Worm (Caenorhabditis elegans): ENCODE results near the gene F40F12.9.

Gene F40F12.9

DNA sequence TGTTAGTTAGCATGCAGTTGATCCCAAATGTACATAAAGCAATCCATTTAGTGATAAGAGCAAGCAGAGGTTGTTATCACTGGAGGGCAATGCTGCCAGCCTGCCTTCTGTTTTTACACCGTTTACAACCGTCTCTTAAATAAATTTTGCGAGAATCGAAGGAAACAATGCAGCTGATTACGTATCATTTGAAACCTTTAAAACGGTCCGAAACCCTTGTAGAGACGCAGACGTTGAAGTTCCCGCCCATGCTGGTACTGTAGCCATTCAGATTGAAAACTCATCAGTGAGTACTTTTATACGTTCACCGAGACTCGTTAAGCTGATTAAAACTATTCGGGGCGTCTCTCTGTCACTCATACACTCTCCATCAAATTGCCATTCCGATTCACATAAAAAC, 19.3 kb downstream of the F40F12.9 start:
- TF ChIP-seq dao-5 (tag; optimal IDR thresholded peaks at IDR 0.05), result no peak
- TF ChIP-seq W03F9.2 (tag; optimal IDR thresholded peaks at IDR 0.05), result no peak
- no peak for TF ChIP-seq him-1 (tag; optimal IDR thresholded peaks at IDR 0.05)

DNA sequence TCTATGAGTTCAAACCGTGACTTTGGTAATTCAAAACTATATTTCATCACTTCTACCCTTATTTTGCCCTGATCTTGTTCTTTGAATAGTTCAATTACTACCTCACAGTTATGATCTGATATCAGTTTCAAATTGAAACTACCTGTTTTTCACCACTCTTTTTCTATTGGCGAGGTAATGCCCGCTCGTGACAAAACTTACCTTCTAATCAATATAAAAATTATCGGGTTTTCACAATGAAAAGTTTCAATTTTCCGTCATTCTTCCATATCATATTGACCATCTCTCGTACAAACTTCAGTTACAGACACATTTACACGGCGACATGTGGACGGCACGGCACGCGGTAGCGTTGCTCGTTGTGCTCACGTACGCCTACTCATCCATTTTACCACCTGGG, 21.0 kb downstream of the F40F12.9 start, which contains the start of gene dec-7:
TSS of gene dec-7 (plus strand) at position 308 of the 400 bp plus-strand sequence.
- TF ChIP-seq W03F9.2 (tag; optimal IDR thresholded peaks at IDR 0.05), result no peak
- no peak for TF ChIP-seq dao-5 (tag; optimal IDR thresholded peaks at IDR 0.05)
- TF ChIP-seq him-1 (tag; optimal IDR thresholded peaks at IDR 0.05), result no peak

DNA sequence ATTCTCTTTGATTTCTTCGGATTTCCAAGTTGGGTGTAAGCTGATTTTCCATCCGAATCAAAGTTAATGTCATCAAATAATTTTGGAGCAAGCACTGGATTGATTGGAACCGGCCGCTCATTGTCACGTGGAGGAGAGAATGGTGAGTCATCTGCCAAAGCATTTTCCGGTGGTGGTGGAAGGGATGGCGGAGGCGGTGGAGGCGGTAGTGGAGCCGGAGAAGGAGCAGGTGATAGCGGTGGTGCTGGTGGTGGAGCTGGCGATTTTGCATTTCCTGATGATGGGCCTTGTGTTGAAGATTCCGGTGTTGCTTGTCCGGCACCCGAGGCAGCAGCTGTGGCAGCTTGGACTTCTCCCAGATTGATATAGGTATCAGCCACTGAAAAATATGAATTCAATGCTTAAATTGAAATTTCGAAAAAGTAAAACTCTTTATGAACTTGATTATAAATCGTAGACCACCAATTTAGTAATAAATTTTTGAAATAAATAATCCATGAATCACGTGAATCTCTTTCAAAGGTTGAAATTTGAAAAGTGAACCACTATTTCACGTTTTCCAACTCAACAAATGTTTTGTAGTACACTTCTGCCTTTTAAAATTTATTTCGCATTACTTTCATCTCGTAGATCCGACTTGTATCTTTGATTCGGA, 30.0 kb downstream of the F40F12.9 start, which contains the start of the genes K03H1.9 and K03H1.12:
TSS of gene K03H1.9 (minus strand) at position 471 of the 655 bp plus-strand sequence.
TSS of gene K03H1.12 (plus strand) at position 605 of the 655 bp plus-strand sequence.
- TF ChIP-seq dao-5 (tag; optimal IDR thresholded peaks at IDR 0.05) (no peak), W03F9.2 (tag; optimal IDR thresholded peaks at IDR 0.05) (no peak), him-1 (tag; optimal IDR thresholded peaks at IDR 0.05) (no peak)

DNA sequence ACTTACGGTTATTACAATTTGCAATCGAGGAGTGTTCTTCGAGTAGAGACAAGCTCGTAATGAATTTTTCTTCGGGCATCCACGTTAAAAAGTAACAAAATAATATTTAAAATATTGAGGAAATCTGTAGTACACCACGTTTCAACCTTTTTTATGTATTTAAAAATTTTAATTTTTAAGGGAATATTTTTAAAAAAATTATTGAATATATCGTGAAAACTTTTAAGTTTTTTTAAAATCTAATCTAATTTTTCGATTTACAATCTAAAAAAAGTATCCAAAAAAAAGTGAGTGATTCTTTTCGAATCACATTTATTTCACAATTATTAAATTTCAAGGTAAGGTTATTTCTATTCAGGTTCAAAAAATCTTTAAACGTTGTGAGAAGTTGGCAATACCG, 33.6 kb downstream of the F40F12.9 start, which contains the start of gene gln-2:
TSS of gene gln-2 (minus strand) at position 101 of the 400 bp plus-strand sequence.
- TF ChIP-seq dao-5 (tag; optimal IDR thresholded peaks at IDR 0.05) (no peak), him-1 (tag; optimal IDR thresholded peaks at IDR 0.05) (no peak), W03F9.2 (tag; optimal IDR thresholded peaks at IDR 0.05) (no peak)

DNA sequence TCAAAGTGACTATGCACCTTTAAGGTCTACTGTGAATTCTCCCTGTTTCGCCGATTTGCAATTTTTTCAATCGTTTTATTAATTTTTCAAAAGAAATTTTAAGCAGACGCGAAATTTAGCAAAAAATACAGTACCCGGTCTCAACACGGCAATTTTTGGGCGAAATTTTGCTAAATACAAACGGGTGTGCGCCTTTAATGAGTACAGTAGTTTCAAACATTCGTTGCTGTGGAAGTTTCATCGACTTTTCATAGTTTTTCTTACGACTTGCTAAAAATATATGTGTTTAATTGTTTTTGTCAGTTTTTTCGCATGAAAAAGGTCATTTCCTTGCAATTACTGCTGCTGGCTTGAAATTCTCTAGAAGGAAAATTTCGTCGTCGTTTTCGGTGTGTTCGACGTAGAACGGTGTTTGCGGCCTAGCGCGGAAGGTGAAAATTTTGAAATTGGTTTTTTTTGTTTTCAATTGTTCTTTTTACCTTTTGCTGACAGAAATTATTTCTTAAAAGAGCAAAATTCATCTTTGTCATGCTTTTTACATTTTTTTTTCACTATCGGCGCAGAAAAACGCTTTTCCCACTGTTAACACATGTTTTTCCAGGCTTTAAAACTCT, 35.8 kb downstream of the F40F12.9 start, which contains the start of gene K03H1.7:
TSS of gene K03H1.7 (plus strand) at position 600 of the 614 bp plus-strand sequence.
- no peak for TF ChIP-seq dao-5 (tag; optimal IDR thresholded peaks at IDR 0.05)
- TF ChIP-seq W03F9.2 (tag; optimal IDR thresholded peaks at IDR 0.05), result no peak
- TF ChIP-seq him-1 (tag; optimal IDR thresholded peaks at IDR 0.05), result no peak

DNA sequence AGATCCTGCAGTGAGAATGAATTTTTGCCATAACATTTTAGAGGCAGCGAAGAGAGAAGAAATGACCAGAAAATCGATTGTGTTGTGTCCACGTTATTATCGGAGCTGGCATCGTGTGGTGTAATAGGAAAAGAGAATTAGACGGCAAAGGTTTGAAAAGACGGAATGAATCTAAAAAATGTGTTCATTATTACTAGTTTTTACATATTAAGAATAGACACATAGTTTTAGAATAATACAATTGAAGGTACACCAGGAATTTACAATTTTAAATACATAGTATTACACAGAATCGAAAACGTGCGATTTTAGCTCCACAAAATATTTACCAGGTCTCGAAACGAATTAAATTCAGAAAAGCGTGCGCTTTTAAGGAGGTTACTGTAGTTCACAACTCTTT, 39.1 kb downstream of the F40F12.9 start, which contains the start of gene K03H1.13:
TSS of gene K03H1.13 (minus strand) at position 101 of the 400 bp plus-strand sequence.
- TF ChIP-seq W03F9.2 (tag; optimal IDR thresholded peaks at IDR 0.05), result no peak

DNA sequence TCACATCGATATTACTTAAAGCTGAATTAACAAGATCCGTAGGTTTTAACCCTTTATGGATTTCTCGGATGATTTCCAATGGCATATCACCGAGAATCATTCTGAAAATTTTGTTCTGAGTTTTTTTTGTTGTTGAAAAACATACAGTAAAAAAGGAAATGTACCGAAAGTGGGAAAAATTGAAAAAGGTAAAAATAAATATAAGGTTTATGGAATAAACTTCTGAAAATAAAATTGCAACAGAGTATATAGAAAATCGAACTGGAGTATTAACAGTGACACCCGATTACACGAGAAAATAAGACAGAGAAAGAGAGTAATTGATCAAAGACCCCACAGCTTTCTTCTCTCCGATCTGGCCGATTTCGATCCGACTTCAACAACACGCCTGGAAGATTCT, 40.7 kb downstream of the F40F12.9 start, which contains the start of gene K03H1.11:
TSS of gene K03H1.11 (minus strand) at position 101 of the 400 bp plus-strand sequence.
- TF ChIP-seq W03F9.2 (tag; optimal IDR thresholded peaks at IDR 0.05) (no peak), dao-5 (tag; optimal IDR thresholded peaks at IDR 0.05) (no peak), him-1 (tag; optimal IDR thresholded peaks at IDR 0.05) (no peak)

DNA sequence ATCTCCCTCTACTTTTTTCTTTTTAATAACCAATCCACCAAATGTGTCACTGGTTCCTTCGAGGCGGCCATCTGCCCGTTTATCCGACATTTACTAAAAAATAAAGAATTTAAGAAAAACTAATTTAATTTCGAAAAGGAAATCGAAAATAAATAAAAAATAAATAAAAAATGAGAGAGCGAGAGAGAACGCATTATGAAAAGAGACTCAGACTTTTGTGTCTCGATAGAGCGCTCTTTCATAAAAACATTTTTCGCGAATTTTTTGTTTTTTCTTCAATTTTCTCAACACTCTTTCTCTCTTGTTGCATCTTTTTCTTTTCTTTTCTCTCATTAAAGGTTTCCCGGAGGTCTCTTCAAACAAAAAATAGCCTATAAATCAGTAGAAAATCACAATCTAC, 45.0 kb downstream of the F40F12.9 start, which contains the start of gene mog-1:
TSS of gene mog-1 (minus strand) at position 93 of the 400 bp plus-strand sequence.
- TF ChIP-seq him-1 (tag; optimal IDR thresholded peaks at IDR 0.05), result no peak
- no peak for TF ChIP-seq dao-5 (tag; optimal IDR thresholded peaks at IDR 0.05)
- peak; percentile 24 for TF ChIP-seq W03F9.2 (tag; optimal IDR thresholded peaks at IDR 0.05)

DNA sequence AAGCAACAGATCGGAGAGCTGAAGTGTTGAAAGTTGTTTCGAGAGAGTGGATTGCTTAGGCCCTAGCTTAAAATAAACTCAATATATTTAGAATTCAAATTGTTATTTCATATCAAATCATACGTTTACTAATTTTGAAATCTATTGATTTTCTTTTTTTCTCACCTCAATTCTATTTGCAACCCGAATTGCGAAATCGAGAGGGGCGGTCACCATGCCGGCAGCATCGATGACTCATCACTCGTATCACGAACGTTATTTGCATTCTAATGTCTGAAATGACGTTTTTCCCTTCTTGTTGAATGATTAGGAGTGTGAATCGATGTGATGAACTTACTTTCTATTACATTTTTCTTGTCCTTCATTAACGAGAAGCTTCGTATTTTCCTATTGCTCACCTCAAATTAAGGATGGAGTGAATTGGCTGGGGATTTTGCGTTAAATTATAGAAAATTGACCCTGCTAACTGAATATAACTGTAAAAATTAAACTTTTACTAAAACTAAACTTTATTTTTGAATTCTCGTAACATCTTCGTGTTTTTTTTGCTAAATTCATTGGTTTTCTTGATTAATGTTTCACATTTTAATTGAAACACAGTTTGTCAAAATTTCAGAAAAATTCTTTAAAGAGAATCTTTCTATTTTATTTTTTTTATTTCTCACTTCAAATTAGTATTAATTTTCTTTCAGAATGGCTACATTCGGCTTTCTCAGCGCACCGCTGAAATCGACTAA, 45.7 kb downstream of the F40F12.9 start, which contains the start of gene alx-1:
TSS of gene alx-1 (plus strand) at position 687 of the 737 bp plus-strand sequence.
- TF ChIP-seq dao-5 (tag; optimal IDR thresholded peaks at IDR 0.05), result no peak
- peak; percentile 19 for TF ChIP-seq W03F9.2 (tag; optimal IDR thresholded peaks at IDR 0.05)
